Fruit fly (Drosophila melanogaster): Measurements from ENCODE around the gene Pli.

Pli gene

DNA sequence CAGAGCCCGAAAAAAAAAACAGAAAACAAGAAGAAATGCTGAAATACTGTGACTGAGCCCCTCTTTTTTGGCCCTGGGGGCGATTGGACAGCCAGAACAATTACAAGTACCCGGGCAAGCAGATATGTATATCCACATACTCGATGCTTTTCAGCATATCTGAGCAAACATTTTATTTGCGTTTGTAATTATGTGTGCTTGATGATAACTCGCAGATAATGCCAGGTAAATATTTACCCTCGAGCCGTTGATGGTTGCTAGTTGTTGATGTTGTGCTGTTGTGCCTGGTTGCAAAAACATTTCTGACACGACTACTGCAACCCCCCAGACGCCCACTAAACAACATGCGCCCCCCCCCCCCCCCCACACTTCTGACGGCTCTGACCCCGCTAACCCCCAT lies 29.5 kb upstream of the Pli start (continued):
- TF ChIP-seq Scr (GFP tag; IDR thresholded peaks at IDR 0.05; ENCODE audit: partially characterized antibody), result no peak
- peak; percentile 39; the same call in 2 of the 3 replicates for TF ChIP-seq so (GFP tag; IDR thresholded peaks at IDR 0.05)
- peak; percentile 48 for TF ChIP-seq CG9727 (GFP tag; optimal IDR thresholded peaks at IDR 0.05)
- TF ChIP-seq onecut (GFP tag; IDR thresholded peaks at IDR 0.05), result peak; percentile 42
- TF ChIP-seq CG4854 (GFP tag; optimal IDR thresholded peaks at IDR 0.05), result no peak
- TF ChIP-seq Atf6 (GFP tag; IDR thresholded peaks at IDR 0.05), result peak; percentile 39; the same call in 1 of the 2 replicates
- TF ChIP-seq Xrp1 (GFP tag; IDR thresholded peaks at IDR 0.05), result peak; percentile 41
- TF ChIP-seq Eip74EF (GFP tag; optimal IDR thresholded peaks at IDR 0.05), result peak in 1 of 2 experiments; percentile 28
- no peak for TF ChIP-seq CG11398 (GFP tag; optimal IDR thresholded peaks at IDR 0.05)
- TF ChIP-seq croc (GFP tag; conservative IDR thresholded peaks at IDR 0.05), result no peak
- TF ChIP-seq Hr3 (GFP tag; optimal IDR thresholded peaks at IDR 0.05), result no peak
- peak; percentile 85 for TF ChIP-seq Fer1 (GFP tag; optimal IDR thresholded peaks at IDR 0.05)
- TF ChIP-seq CG11085 (GFP tag; IDR thresholded peaks at IDR 0.05), result no peak
- TF ChIP-seq CG30403 (GFP tag; optimal IDR thresholded peaks at IDR 0.05), result no peak
- no peak for TF ChIP-seq CG3065 (GFP tag; optimal IDR thresholded peaks at IDR 0.05)
- TF ChIP-seq lola (GFP tag; optimal IDR thresholded peaks at IDR 0.05), result no peak
- no peak for TF ChIP-seq Bgb (GFP tag; IDR thresholded peaks at IDR 0.05; ENCODE audit: partially characterized antibody)
- peak; percentile 6 for TF ChIP-seq grn (GFP tag; optimal IDR thresholded peaks at IDR 0.05)
- no peak for TF ChIP-seq Ssrp (tag; optimal IDR thresholded peaks at IDR 0.05)
- TF ChIP-seq CG8089 (GFP tag; optimal IDR thresholded peaks at IDR 0.05), result no peak
- no peak for TF ChIP-seq Taf1 (GFP tag; IDR thresholded peaks at IDR 0.05)
- TF ChIP-seq CG1602 (GFP tag; optimal IDR thresholded peaks at IDR 0.05), result no peak
- peak; percentile 70 for TF ChIP-seq MTF-1 (GFP tag; optimal IDR thresholded peaks at IDR 0.05; ENCODE audit: borderline replicate concordance)
- TF ChIP-seq gt (GFP tag; IDR thresholded peaks at IDR 0.05), result no peak
- TF ChIP-seq Dip2 (GFP tag; IDR thresholded peaks at IDR 0.05), result no peak
- no peak for TF ChIP-seq CG4424 (GFP tag; optimal IDR thresholded peaks at IDR 0.05)
- peak; percentile 65 for TF ChIP-seq tap (tag; optimal IDR thresholded peaks at IDR 0.05)
- TF ChIP-seq MESR4 (GFP tag; optimal IDR thresholded peaks at IDR 0.05), result no peak
- peak; percentile 16 for TF ChIP-seq CG12104 (GFP tag; optimal IDR thresholded peaks at IDR 0.05)
- TF ChIP-seq CG18619 (GFP tag; optimal IDR thresholded peaks at IDR 0.05), result peak; percentile 54
- TF ChIP-seq CG10462 (GFP tag; optimal IDR thresholded peaks at IDR 0.05), result no peak
- TF ChIP-seq pho (GFP tag; optimal IDR thresholded peaks at IDR 0.05), result no peak
- no peak for TF ChIP-seq NFAT (GFP tag; IDR thresholded peaks at IDR 0.05)
- TF ChIP-seq wor (GFP tag; IDR thresholded peaks at IDR 0.05), result no peak
- TF ChIP-seq schlank (tag; optimal IDR thresholded peaks at IDR 0.05), result peak; percentile 69
- no peak for TF ChIP-seq jumu (GFP tag; optimal IDR thresholded peaks at IDR 0.05)
- peak; percentile 78 for TF ChIP-seq odd (GFP tag; optimal IDR thresholded peaks at IDR 0.05)
- no peak for TF ChIP-seq Camta (GFP tag; optimal IDR thresholded peaks at IDR 0.05)
- TF ChIP-seq Blimp-1 (GFP tag; optimal IDR thresholded peaks at IDR 0.05), result peak; percentile 39
- peak in 1 of 2 experiments; percentile 1 for TF ChIP-seq dpn (GFP tag; optimal IDR thresholded peaks at IDR 0.05)
- TF ChIP-seq CG2889 (GFP tag; IDR thresholded peaks at IDR 0.05), result no peak
- TF ChIP-seq CG34376 (GFP tag; optimal IDR thresholded peaks at IDR 0.05), result peak; percentile 2
- TF ChIP-seq CG6272 (GFP tag; IDR thresholded peaks at IDR 0.05), result no peak
- TF ChIP-seq zfh2 (GFP tag; optimal IDR thresholded peaks at IDR 0.05), result no peak
- TF ChIP-seq dysf (GFP tag; IDR thresholded peaks at IDR 0.05), result peak; percentile 24; the same call in 1 of the 3 replicates
- TF ChIP-seq Max (GFP tag; optimal IDR thresholded peaks at IDR 0.05), result no peak
- TF ChIP-seq CG8359 (GFP tag; optimal IDR thresholded peaks at IDR 0.05; ENCODE audit: borderline replicate concordance), result no peak
- peak; percentile 30 for TF ChIP-seq CG4328 (GFP tag; optimal IDR thresholded peaks at IDR 0.05)
- no peak for TF ChIP-seq CG7372 (GFP tag; IDR thresholded peaks at IDR 0.05)
- no peak for TF ChIP-seq sens (GFP tag)
- TF ChIP-seq hbn (GFP tag; IDR thresholded peaks at IDR 0.05; ENCODE audit: partially characterized antibody), result no peak
- TF ChIP-seq Hey (tag; optimal IDR thresholded peaks at IDR 0.05), result peak; percentile 17

Measured in whole organism, embryonic.